Worm (Caenorhabditis elegans): Measurements from ENCODE around the gene ZK54.3.

DNA sequence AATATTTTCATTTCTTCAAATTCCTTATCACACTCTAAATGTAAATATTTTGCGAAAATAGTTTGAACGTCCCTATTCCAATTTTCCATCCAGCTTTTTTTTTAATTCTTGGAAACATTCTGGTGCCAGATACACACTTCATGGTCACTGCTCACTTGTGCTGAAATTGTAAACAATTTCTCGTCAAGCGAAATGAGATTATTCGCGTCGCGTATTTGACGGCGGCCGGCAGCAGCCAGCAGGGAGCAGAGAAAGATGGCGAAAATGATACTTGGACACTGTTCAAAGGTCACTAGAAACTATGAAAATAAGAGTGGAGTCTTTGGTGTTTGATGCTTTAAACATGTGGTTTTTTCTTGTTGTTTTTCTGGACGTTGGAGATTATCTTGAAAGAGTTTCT lies 37.6 kb upstream of the ZK54.3 start:
- TF ChIP-seq W03F9.2 (tag; optimal IDR thresholded peaks at IDR 0.05) (no peak), dao-5 (tag; optimal IDR thresholded peaks at IDR 0.05) (no peak), him-1 (tag; optimal IDR thresholded peaks at IDR 0.05) (no peak)
